Worm (Caenorhabditis elegans): ENCODE data around the gene Y71H2AM.29.
A peak's percentile ranks its signal among the peaks of the same experiment; 100 is the strongest.

- TF ChIP-seq mdl-1 (tag; optimal IDR thresholded peaks at IDR 0.05) (peak; percentile 52 to 71), nhr-129 (tag; optimal IDR thresholded peaks at IDR 0.05) (peak; percentile 78), unc-62 (GFP tag; optimal IDR thresholded peaks at IDR 0.05) (no peak), Y55F3AM.14 (GFP tag; optimal IDR thresholded peaks at IDR 0.05) (peak; percentile 9), elt-1 (tag; optimal IDR thresholded peaks at IDR 0.05) (no peak), mab-5 (tag; optimal IDR thresholded peaks at IDR 0.05) (peak; percentile 15), nhr-237 (tag; optimal IDR thresholded peaks at IDR 0.05) (no peak), lsy-2 (tag; optimal IDR thresholded peaks at IDR 0.05) (peak in 1 of 2 experiments; percentile 60), nhr-21 (tag; optimal IDR thresholded peaks at IDR 0.05) (peak; percentile 85), ztf-11 (tag; optimal IDR thresholded peaks at IDR 0.05) (no peak), lin-39 (tag; optimal IDR thresholded peaks at IDR 0.05) (peak; percentile 51), nhr-12 (tag; optimal IDR thresholded peaks at IDR 0.05) (no peak), nhr-10 (tag; optimal IDR thresholded peaks at IDR 0.05) (no peak), F13H6.1 (tag; optimal IDR thresholded peaks at IDR 0.05) (peak; percentile 71)
Observed at ce11 chrIII:2871817-2872216, 39.2 kb downstream of the Y71H2AM.29 start.
